Worm (Caenorhabditis elegans) whole organism, late embryonic: Measurements from ENCODE around the gene F41C3.2.

Experiments
- C08G9.2 ChIP-seq: sonication (generic microtip); optimal IDR thresholded peaks from 2 replicates; lab custom pipeline; 2016; ENCODE audit warnings: mild to moderate bottlenecking, missing genetic modification characterization, moderate library complexity, missing compliant biosample characterization
- K02D7.2 ChIP-seq: sonication (generic microtip); optimal IDR thresholded peaks from 2 replicates; lab custom pipeline; 2017; ENCODE audit warnings: mild to moderate bottlenecking, missing genetic modification characterization, missing compliant biosample characterization
- T23F11.4 ChIP-seq: fragments of 200-800 bp; sonication (Bioruptor generic); optimal IDR thresholded peaks from 2 replicates; lab custom pipeline; 2018; ENCODE audit warnings: mild to moderate bottlenecking, missing genetic modification characterization, missing compliant biosample characterization
- ama-1 ChIP-seq: fragments of 150-350 bp; optimal IDR thresholded peaks from 2 replicates; lab custom pipeline; 2014
- ceh-14 ChIP-seq: sonication (generic microtip); optimal IDR thresholded peaks from 2 replicates; lab custom pipeline; 2016; ENCODE audit warnings: missing genotype, missing genetic modification characterization, missing compliant biosample characterization
- ceh-19 ChIP-seq: fragments of 200-800 bp; sonication (Bioruptor generic); optimal IDR thresholded peaks from 2 replicates; lab custom pipeline; 2018; ENCODE audit warnings: mild to moderate bottlenecking, missing genetic modification characterization, missing compliant biosample characterization
- ceh-2 ChIP-seq: sonication (generic microtip); optimal IDR thresholded peaks from 2 replicates; lab custom pipeline; 2016; ENCODE audit warnings: missing genotype, missing genetic modification characterization, missing compliant biosample characterization
- ceh-22 ChIP-seq: sonication (generic microtip); optimal IDR thresholded peaks from 2 replicates; lab custom pipeline; 2017; ENCODE audit warnings: missing biosample characterization, missing genetic modification characterization
- ceh-24 ChIP-seq: sonication (generic microtip); optimal IDR thresholded peaks from 2 replicates; lab custom pipeline; 2016; ENCODE audit warnings: mild to moderate bottlenecking, missing genetic modification characterization, missing compliant biosample characterization
- ceh-34 ChIP-seq: sonication (generic microtip); optimal IDR thresholded peaks from 2 replicates; lab custom pipeline; 2016; ENCODE audit warnings: mild to moderate bottlenecking, missing genetic modification characterization, missing compliant biosample characterization
- ceh-45 ChIP-seq: fragments of 200-800 bp; sonication (Bioruptor generic); IDR thresholded peaks from 2 replicates; pipeline ENCODE4 v1.3.6; 2022; ENCODE audit warnings: missing genetic modification reagents, missing genetic modification characterization, missing compliant biosample characterization
- ceh-6 ChIP-seq: fragments of 200-800 bp; sonication (Bioruptor generic); optimal IDR thresholded peaks from 2 replicates; lab custom pipeline; 2018; ENCODE audit warnings: mild to moderate bottlenecking, missing genetic modification characterization, missing compliant biosample characterization
- ceh-9 ChIP-seq: sonication (generic microtip); optimal IDR thresholded peaks from 2 replicates; lab custom pipeline; 2016; ENCODE audit warnings: mild to moderate bottlenecking, missing genetic modification characterization, inconsistent platforms, missing compliant biosample characterization
- che-1 ChIP-seq: sonication (generic microtip); optimal IDR thresholded peaks from 2 replicates; lab custom pipeline; 2016; ENCODE audit warnings: mild to moderate bottlenecking, missing genetic modification characterization, missing compliant biosample characterization
- dmd-4 ChIP-seq: sonication (generic microtip); optimal IDR thresholded peaks from 2 replicates; lab custom pipeline; 2016; ENCODE audit warnings: borderline replicate concordance, missing genetic modification characterization, missing compliant biosample characterization
- fax-1 ChIP-seq: sonication (generic microtip); optimal IDR thresholded peaks from 2 replicates; lab custom pipeline; 2016; ENCODE audit warnings: missing genotype, missing genetic modification characterization, missing compliant biosample characterization
- fkh-10 ChIP-seq: fragments of 150-350 bp; optimal IDR thresholded peaks from 2 replicates; lab custom pipeline; 2014; ENCODE audit warnings: missing biosample characterization, missing genetic modification reagents, missing genetic modification characterization
- fkh-6 ChIP-seq: sonication (generic microtip); optimal IDR thresholded peaks from 2 replicates; lab custom pipeline; 2016; ENCODE audit warnings: missing genetic modification characterization, missing compliant biosample characterization
- gmeb-2 ChIP-seq: sonication (generic microtip); optimal IDR thresholded peaks from 2 replicates; lab custom pipeline; 2016; ENCODE audit warnings: missing genetic modification characterization, inconsistent platforms, missing compliant biosample characterization
- hlh-15 ChIP-seq: sonication (generic microtip); optimal IDR thresholded peaks from 2 replicates; lab custom pipeline; 2016; ENCODE audit warnings: missing genetic modification characterization, missing compliant biosample characterization
- hlh-30 ChIP-seq: sonication (generic microtip); optimal IDR thresholded peaks from 2 replicates; lab custom pipeline; 2017; ENCODE audit warnings: antibody characterized with exemption, missing genetic modification characterization, missing compliant biosample characterization; ENCODE audit not compliant: insufficient read depth
- hlh-8 ChIP-seq: sonication (generic microtip); optimal IDR thresholded peaks from 2 replicates; lab custom pipeline; 2016; ENCODE audit warnings: missing genotype, missing genetic modification characterization, missing compliant biosample characterization
- mec-3 ChIP-seq: sonication (generic microtip); optimal IDR thresholded peaks from 2 replicates; lab custom pipeline; 2016; ENCODE audit warnings: borderline replicate concordance, missing genetic modification characterization, missing compliant biosample characterization
- nfya-1 ChIP-seq: sonication (generic microtip); optimal IDR thresholded peaks from 2 replicates; lab custom pipeline; 2017; ENCODE audit warnings: missing genetic modification characterization, mild to moderate bottlenecking, missing compliant biosample characterization, antibody characterized with exemption, moderate library complexity
- nhr-232 ChIP-seq: sonication (generic microtip); optimal IDR thresholded peaks from 2 replicates; lab custom pipeline; 2016; ENCODE audit warnings: missing genetic modification characterization, missing compliant biosample characterization
- odd-2 ChIP-seq: sonication (generic microtip); optimal IDR thresholded peaks from 2 replicates; lab custom pipeline; 2017; ENCODE audit warnings: antibody characterized with exemption, mild to moderate bottlenecking, missing genetic modification characterization, missing compliant biosample characterization
- pag-3 ChIP-seq: sonication (generic microtip); optimal IDR thresholded peaks from 2 replicates; lab custom pipeline; 2016; ENCODE audit warnings: missing compliant biosample characterization, missing genetic modification characterization, borderline replicate concordance
- pat-9 ChIP-seq: fragments of 200-800 bp; sonication (Bioruptor generic); optimal IDR thresholded peaks from 2 replicates; lab custom pipeline; 2018; ENCODE audit warnings: mild to moderate bottlenecking, missing genetic modification characterization, moderate library complexity, missing compliant biosample characterization
- pax-1 ChIP-seq: fragments of 150-350 bp; optimal IDR thresholded peaks from 2 replicates; lab custom pipeline; 2014; ENCODE audit warnings: missing biosample characterization, missing genetic modification characterization
- pha-2 ChIP-seq: sonication (generic microtip); optimal IDR thresholded peaks from 2 replicates; lab custom pipeline; 2017; ENCODE audit warnings: mild to moderate bottlenecking, missing genetic modification characterization, missing compliant biosample characterization
- ref-2 ChIP-seq: sonication (generic microtip); optimal IDR thresholded peaks from 2 replicates; lab custom pipeline; 2016; ENCODE audit warnings: missing genetic modification characterization, missing compliant biosample characterization
- rnt-1 ChIP-seq: sonication (generic microtip); optimal IDR thresholded peaks from 2 replicates; lab custom pipeline; 2016; ENCODE audit warnings: missing genetic modification characterization, missing compliant biosample characterization
- sdc-2 ChIP-seq: sonication (generic microtip); optimal IDR thresholded peaks from 2 replicates; lab custom pipeline; 2016; ENCODE audit warnings: missing genotype, missing genetic modification characterization, missing compliant biosample characterization
- sox-2 ChIP-seq: fragments of 200-800 bp; sonication (Bioruptor generic); IDR thresholded peaks from 2 replicates; pipeline ENCODE4 v1.3.6; 2022; ENCODE audit warnings: missing genetic modification reagents, missing genetic modification characterization, missing compliant biosample characterization
- syd-9 ChIP-seq: sonication (generic microtip); optimal IDR thresholded peaks from 2 replicates; lab custom pipeline; 2016; ENCODE audit warnings: mild to moderate bottlenecking, missing genetic modification characterization, moderate library complexity, missing compliant biosample characterization
- tbx-7 ChIP-seq: sonication (generic microtip); optimal IDR thresholded peaks from 2 replicates; lab custom pipeline; 2016; ENCODE audit warnings: missing genotype, missing genetic modification characterization, missing compliant biosample characterization
- unc-3 ChIP-seq, 2 experiments: fragments of 200-800 bp in 1 of 2; sonication (Bioruptor generic) in 1 of 2; sonication (generic microtip) in 1 of 2; conservative IDR thresholded peaks in 1 of 2; optimal IDR thresholded peaks in 1 of 2; 2 replicates each; pipeline versions ENCODE4 v1.3.6 to Lab custom; 2016 to 2022; ENCODE audit warnings: missing compliant biosample characterization in 2 of 2, missing genetic modification characterization in 2 of 2, missing genetic modification reagents in 1 of 2
- unc-55 ChIP-seq: sonication (generic microtip); optimal IDR thresholded peaks from 2 replicates; lab custom pipeline; 2017; ENCODE audit warnings: missing biosample characterization, missing genetic modification reagents, missing genetic modification characterization

F41C3.2 gene

ce11 chrII:4741527-4742187, 8.1 kb upstream of the F41C3.2 start, which contains the start of gene acs-11:
TSS of gene acs-11 (plus strand) at chrII:4742137.
- TF ChIP-seq sox-2 (GFP tag; lab: Robert Waterston, UW) (no peak), dmd-4 (tag; lab: Kevin White, UChicago) (no peak), ceh-9 (no peak), fax-1 (tag; lab: Kevin White, UChicago) (no peak), pag-3 (tag; lab: Kevin White, UChicago) (no peak), odd-2 (no peak), K02D7.2 (tag; lab: Kevin White, UChicago) (no peak), ceh-24 (tag; lab: Kevin White, UChicago) (no peak), hlh-15 (no peak), fkh-10 (GFP tag; lab: Kevin White, UChicago) (no peak), ceh-19 (GFP tag; lab: Kevin White, UChicago) (no peak)

- TF ChIP-seq fkh-6 (tag; lab: Kevin White, UChicago) (no peak), mec-3 (tag; lab: Kevin White, UChicago) (no peak), ceh-2 (no peak), che-1 (tag; lab: Kevin White, UChicago) (no peak), ceh-19 (GFP tag; lab: Kevin White, UChicago) (no peak), ceh-22 (tag; lab: Kevin White, UChicago) (no peak), pag-3 (tag; lab: Kevin White, UChicago) (no peak), T23F11.4 (GFP tag; lab: Kevin White, UChicago) (no peak), ceh-45 (no peak), ceh-14 (tag; lab: Kevin White, UChicago) (no peak), sdc-2 (no peak), ceh-24 (tag; lab: Kevin White, UChicago) (no peak), fax-1 (tag; lab: Kevin White, UChicago) (no peak), C08G9.2 (tag; lab: Kevin White, UChicago) (no peak), gmeb-2 (tag; lab: Kevin White, UChicago) (no peak)
Observed at ce11 chrII:4745281-4745680, 4.5 kb upstream of the F41C3.2 start.

ce11 chrII:4747063-4747462, 2.7 kb upstream of the F41C3.2 start:
- TF ChIP-seq nhr-232 (tag; lab: Kevin White, UChicago): no peak
- no peak for TF ChIP-seq ceh-6
- no peak for TF ChIP-seq unc-55
- TF ChIP-seq rnt-1 (tag; lab: Kevin White, UChicago): no peak
- no peak for TF ChIP-seq unc-3 (GFP tag; conservative IDR thresholded peaks at IDR 0.05; lab: Robert Waterston, UW)
- no peak for TF ChIP-seq unc-3 (tag; optimal IDR thresholded peaks at IDR 0.05; lab: Kevin White, UChicago)
- TF ChIP-seq mec-3 (tag; lab: Kevin White, UChicago): no peak
- peak; percentile 22 for TF ChIP-seq hlh-30 (tag; lab: Kevin White, UChicago)
- TF ChIP-seq, all 69 proteins: peak for 1

DNA sequence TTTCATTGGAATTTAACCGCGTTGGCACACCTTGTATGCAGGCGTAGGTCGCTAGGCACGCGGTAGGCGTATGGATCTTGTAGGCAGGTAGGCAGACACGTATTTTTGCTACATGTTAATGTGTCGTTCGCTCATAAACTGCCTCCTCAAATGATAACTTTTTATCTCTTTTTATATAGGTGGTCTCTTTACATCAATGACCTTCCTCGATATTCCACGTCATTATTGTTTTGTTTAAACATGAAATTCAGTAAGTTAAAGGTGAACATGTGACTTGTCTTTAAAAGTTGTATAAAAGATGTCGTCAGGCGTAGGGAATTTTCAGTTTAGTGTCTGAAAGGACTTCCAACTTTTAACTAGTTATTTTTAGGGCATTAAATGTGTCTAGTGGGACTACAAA, 2.1 kb upstream of the F41C3.2 start:
- TF ChIP-seq pha-2 (tag; lab: Kevin White, UChicago): no peak
- TF ChIP-seq ceh-19 (GFP tag; lab: Kevin White, UChicago): no peak
- no peak for TF ChIP-seq ama-1
- TF ChIP-seq ref-2 (tag; lab: Kevin White, UChicago): no peak
- TF ChIP-seq hlh-30 (tag; lab: Kevin White, UChicago): no peak
- no peak for TF ChIP-seq tbx-7 (tag; lab: Kevin White, UChicago)
- no peak for TF ChIP-seq unc-55
- TF ChIP-seq pat-9 (tag; lab: Kevin White, UChicago): no peak
- TF ChIP-seq syd-9 (tag; lab: Kevin White, UChicago): no peak
- no peak for TF ChIP-seq hlh-8
- no peak for TF ChIP-seq nfya-1 (tag; lab: Kevin White, UChicago)
- TF ChIP-seq ceh-34: no peak
- TF ChIP-seq pax-1 (tag; lab: Kevin White, UChicago): no peak
